Fruit fly (Drosophila melanogaster): ENCODE measurements around the gene CG45071.

DNA sequence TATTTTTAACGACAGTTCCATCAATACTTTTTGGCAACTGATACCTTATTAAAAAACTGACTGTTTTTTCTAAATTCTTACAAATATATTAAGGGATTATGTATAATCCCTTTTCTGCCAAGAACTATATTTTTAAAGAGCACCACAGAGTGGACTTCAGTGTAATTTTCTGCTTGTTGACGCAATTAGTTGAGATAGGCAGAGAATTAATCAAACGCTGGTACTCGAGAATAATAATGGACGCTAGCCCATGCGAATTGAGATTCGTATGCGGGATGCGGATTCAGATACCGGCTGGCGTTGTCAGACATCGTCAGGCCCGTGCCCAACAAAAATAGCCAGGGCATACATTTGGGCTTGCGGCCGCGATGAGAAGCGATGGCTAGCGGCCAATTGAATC, 7.6 kb downstream of the CG45071 start, which contains the start of gene CG13458:
- TF ChIP-seq hth (optimal IDR thresholded peaks at IDR 0.05) (no peak), YL-1 (GFP tag; optimal IDR thresholded peaks at IDR 0.05) (no peak), tup (GFP tag; optimal IDR thresholded peaks at IDR 0.05) (no peak), Pdp1 (GFP tag; optimal IDR thresholded peaks at IDR 0.05) (no peak)

Data from whole organism, embryonic.